Fruit fly (Drosophila melanogaster) whole organism, embryonic: ENCODE data around the gene Bdp1.

Experiments
- CG11695 ChIP-seq: fragments of 200-800 bp; sonication (Bioruptor generic); IDR thresholded peaks from 3 replicates; pipeline ENCODE4 v1.3.6; 2022; ENCODE audit warnings: missing biosample characterization, missing genetic modification characterization
- CG11723 ChIP-seq: fragments of 200-800 bp; sonication (Bioruptor generic); optimal IDR thresholded peaks from 2 replicates; lab custom pipeline; 2017; ENCODE audit warnings: missing biosample characterization, mild to moderate bottlenecking, missing genetic modification characterization
- CG12659 ChIP-seq: fragments of 200-800 bp; sonication (Bioruptor generic); optimal IDR thresholded peaks from 3 replicates; lab custom pipeline; 2017; ENCODE audit warnings: mild to moderate bottlenecking, missing biosample characterization, missing genetic modification reagents, missing genetic modification characterization
- CG14050 ChIP-seq: fragments of 200-800 bp; sonication (Bioruptor generic); IDR thresholded peaks from 3 replicates; pipeline ENCODE4 v1.3.6; 2022; ENCODE audit warnings: missing biosample characterization, missing genetic modification characterization
- CG14441 ChIP-seq: fragments of 200-800 bp; sonication (Bioruptor generic); IDR thresholded peaks from 2 replicates; pipeline ENCODE4 v1.3.6; 2022; ENCODE audit warnings: missing biosample characterization, missing genetic modification characterization
- CG15269 ChIP-seq: fragments of 200-800 bp; sonication (Bioruptor generic); optimal IDR thresholded peaks from 2 replicates; lab custom pipeline; 2018; ENCODE audit warnings: missing biosample characterization, mild to moderate bottlenecking, missing genetic modification characterization, moderate library complexity
- CG1603 ChIP-seq: fragments of 200-800 bp; sonication (Bioruptor generic); optimal IDR thresholded peaks from 2 replicates; lab custom pipeline; 2019; ENCODE audit warnings: missing biosample characterization, mild to moderate bottlenecking, missing genetic modification characterization, moderate library complexity
- CG17612 ChIP-seq: fragments of 200-800 bp; sonication (Bioruptor generic); IDR thresholded peaks from 2 replicates; pipeline ENCODE4 v1.3.6; 2022; ENCODE audit warnings: missing biosample characterization, missing genetic modification characterization
- CG18764 ChIP-seq: fragments of 200-800 bp; sonication (Bioruptor generic); optimal IDR thresholded peaks from 3 replicates; lab custom pipeline; 2016; ENCODE audit warnings: missing biosample characterization, missing genetic modification characterization
- CG3065 ChIP-seq: fragments of 200-800 bp; sonication (Bioruptor generic); optimal IDR thresholded peaks from 2 replicates; lab custom pipeline; 2016; ENCODE audit warnings: missing biosample characterization, missing genetic modification characterization
- CG4617 ChIP-seq: fragments of 200-800 bp; sonication (Bioruptor generic); optimal IDR thresholded peaks from 3 replicates; lab custom pipeline; 2016; ENCODE audit warnings: missing biosample characterization, missing genetic modification characterization, borderline replicate concordance
- CG6254 ChIP-seq: fragments of 200-800 bp; sonication (Bioruptor generic); optimal IDR thresholded peaks from 3 replicates; lab custom pipeline; 2017; ENCODE audit warnings: mild to moderate bottlenecking, missing biosample characterization, missing genetic modification reagents, missing genetic modification characterization
- CG6654 ChIP-seq: fragments of 200-800 bp; sonication (Bioruptor generic); optimal IDR thresholded peaks from 2 replicates; lab custom pipeline; 2017; ENCODE audit warnings: missing biosample characterization, mild to moderate bottlenecking, missing genetic modification characterization
- CG6683 ChIP-seq: fragments of 200-800 bp; sonication (Bioruptor generic); optimal IDR thresholded peaks from 2 replicates; lab custom pipeline; 2017; ENCODE audit warnings: missing biosample characterization, mild to moderate bottlenecking, missing genetic modification characterization, missing genetic modification reagents
- CG7357 ChIP-seq: fragments of 200-800 bp; sonication (Bioruptor generic); IDR thresholded peaks from 3 replicates; pipeline ENCODE4 v1.3.6; 2022; ENCODE audit warnings: missing biosample characterization, missing genetic modification characterization
- CG7786 ChIP-seq: fragments of 200-800 bp; sonication (Bioruptor generic); optimal IDR thresholded peaks from 2 replicates; lab custom pipeline; 2016; ENCODE audit warnings: missing biosample characterization, missing genetic modification characterization
- CG7987 ChIP-seq: fragments of 200-800 bp; sonication (Bioruptor generic); optimal IDR thresholded peaks from 2 replicates; lab custom pipeline; 2018; ENCODE audit warnings: missing biosample characterization, mild to moderate bottlenecking, missing genetic modification characterization, moderate library complexity
- CG8290 ChIP-seq, 3 experiments: fragments of 200-800 bp; sonication (Bioruptor generic); optimal IDR thresholded peaks; 2 replicates each; lab custom pipeline; 2016 to 2019; ENCODE audit warnings: missing biosample characterization in 3 of 3, missing genetic modification characterization in 3 of 3, mild to moderate bottlenecking in 2 of 3, moderate library complexity in 1 of 3
- CG9817 ChIP-seq: fragments of 200-800 bp; sonication (Bioruptor generic); optimal IDR thresholded peaks from 2 replicates; lab custom pipeline; 2018; ENCODE audit warnings: missing biosample characterization, mild to moderate bottlenecking, missing genetic modification characterization, moderate library complexity
- D19A ChIP-seq: fragments of 200-800 bp; optimal IDR thresholded peaks from 3 replicates; lab custom pipeline; 2019; ENCODE audit warnings: missing biosample characterization, mild to moderate bottlenecking, missing genetic modification characterization, moderate library complexity
- Dad ChIP-seq: fragments of 200-800 bp; sonication (Bioruptor generic); optimal IDR thresholded peaks from 3 replicates; lab custom pipeline; 2016; ENCODE audit warnings: missing biosample characterization, missing genetic modification characterization
- Dip2 ChIP-seq: fragments of 200-800 bp; sonication (Bioruptor generic); IDR thresholded peaks from 2 replicates; pipeline ENCODE4 v1.3.6; 2022; ENCODE audit warnings: missing biosample characterization, missing genetic modification characterization
- Dll ChIP-seq: fragments of 200-800 bp; sonication (Bioruptor generic); IDR thresholded peaks from 4 replicates; pipeline ENCODE4 v1.3.6; 2022; ENCODE audit warnings: missing biosample characterization, missing genetic modification characterization; ENCODE audit not compliant: partially characterized antibody
- MESR4 ChIP-seq: fragments of 200-800 bp; sonication (Bioruptor generic); optimal IDR thresholded peaks from 2 replicates; lab custom pipeline; 2018; ENCODE audit warnings: missing biosample characterization, mild to moderate bottlenecking, missing genetic modification characterization, moderate library complexity
- Mad ChIP-seq: fragments of 200-800 bp; sonication (Bioruptor generic); optimal IDR thresholded peaks from 2 replicates; lab custom pipeline; 2016; ENCODE audit warnings: missing biosample characterization, missing genetic modification characterization
- Myb ChIP-seq: fragments of 200-800 bp; sonication (Bioruptor generic); optimal IDR thresholded peaks from 2 replicates; lab custom pipeline; 2016; ENCODE audit warnings: missing biosample characterization, missing genetic modification characterization
- NC2α ChIP-seq: fragments of 200-800 bp; sonication (Bioruptor generic); optimal IDR thresholded peaks from 2 replicates; lab custom pipeline; 2016; ENCODE audit warnings: missing biosample characterization, missing genetic modification characterization
- PHDP ChIP-seq: fragments of 200-800 bp; sonication (Bioruptor generic); optimal IDR thresholded peaks from 3 replicates; lab custom pipeline; 2018; ENCODE audit warnings: missing biosample characterization, mild to moderate bottlenecking, missing genetic modification characterization, moderate library complexity
- Ravus ChIP-seq: fragments of 200-800 bp; sonication (Bioruptor generic); IDR thresholded peaks from 2 replicates; pipeline ENCODE4 v1.3.6; 2022; ENCODE audit warnings: missing biosample characterization, missing genetic modification characterization
- al ChIP-seq: fragments of 200-800 bp; sonication (Bioruptor generic); IDR thresholded peaks from 2 replicates; pipeline ENCODE4 v1.3.6; 2022; ENCODE audit warnings: missing biosample characterization, missing genetic modification characterization
- ci ChIP-seq: fragments of 200-800 bp; sonication (Bioruptor generic); IDR thresholded peaks from 3 replicates; pipeline ENCODE4 v1.3.6; 2022; ENCODE audit warnings: missing biosample characterization, missing genetic modification characterization
- da ChIP-seq: fragments of 200-800 bp; sonication (Bioruptor generic); optimal IDR thresholded peaks from 2 replicates; lab custom pipeline; 2016; ENCODE audit warnings: missing biosample characterization, missing genetic modification characterization
- fd3F ChIP-seq: fragments of 200-800 bp; sonication (Bioruptor generic); optimal IDR thresholded peaks from 2 replicates; lab custom pipeline; 2018; ENCODE audit warnings: missing biosample characterization, mild to moderate bottlenecking, missing genetic modification characterization, moderate library complexity
- fd96Cb ChIP-seq: fragments of 200-800 bp; sonication (Bioruptor generic); optimal IDR thresholded peaks from 2 replicates; lab custom pipeline; 2018; ENCODE audit warnings: missing biosample characterization, mild to moderate bottlenecking, missing genetic modification characterization, moderate library complexity
- gcm2 ChIP-seq: fragments of 200-800 bp; sonication (Bioruptor generic); optimal IDR thresholded peaks from 2 replicates; lab custom pipeline; 2016; ENCODE audit warnings: missing biosample characterization, missing genetic modification characterization
- ham ChIP-seq: fragments of 200-800 bp; sonication (Bioruptor generic); IDR thresholded peaks from 2 replicates; pipeline ENCODE4 v1.3.6; 2022; ENCODE audit warnings: missing biosample characterization, missing genetic modification characterization
- jumu ChIP-seq: fragments of 200-800 bp; sonication (Bioruptor generic); optimal IDR thresholded peaks from 3 replicates; lab custom pipeline; 2016; ENCODE audit warnings: missing biosample characterization, missing genetic modification characterization
- maf-S ChIP-seq: fragments of 200-800 bp; sonication (Bioruptor generic); optimal IDR thresholded peaks from 2 replicates; lab custom pipeline; 2016; ENCODE audit warnings: missing biosample characterization, missing genetic modification characterization
- p53 ChIP-seq: fragments of 200-800 bp; sonication (Bioruptor generic); optimal IDR thresholded peaks from 2 replicates; lab custom pipeline; 2016; ENCODE audit warnings: missing biosample characterization, missing genetic modification characterization
- phol ChIP-seq: fragments of 200-800 bp; sonication (Bioruptor generic); optimal IDR thresholded peaks from 3 replicates; lab custom pipeline; 2018; ENCODE audit warnings: missing biosample characterization, mild to moderate bottlenecking, missing genetic modification characterization, moderate library complexity
- pum ChIP-seq: fragments of 200-800 bp; sonication (Bioruptor generic); optimal IDR thresholded peaks from 2 replicates; lab custom pipeline; 2016; ENCODE audit warnings: missing biosample characterization, missing genetic modification characterization
- seq ChIP-seq: fragments of 200-800 bp; sonication (Bioruptor generic); IDR thresholded peaks from 2 replicates; pipeline ENCODE4 v1.3.6; 2022; ENCODE audit warnings: missing biosample characterization, missing genetic modification characterization
- sim ChIP-seq: fragments of 200-800 bp; sonication (Bioruptor generic); IDR thresholded peaks from 2 replicates; pipeline ENCODE4 v1.3.6; 2022; ENCODE audit warnings: missing biosample characterization, missing genetic modification characterization
- sug ChIP-seq: fragments of 200-800 bp; optimal IDR thresholded peaks from 2 replicates; lab custom pipeline; 2019; ENCODE audit warnings: missing biosample characterization, mild to moderate bottlenecking, missing genetic modification characterization, moderate library complexity
- tgo ChIP-seq: fragments of 200-800 bp; sonication (Bioruptor generic); IDR thresholded peaks from 3 replicates; pipeline ENCODE4 v1.3.6; 2022; ENCODE audit warnings: missing biosample characterization, missing genetic modification characterization
- trem ChIP-seq: fragments of 200-800 bp; optimal IDR thresholded peaks from 3 replicates; lab custom pipeline; 2019; ENCODE audit warnings: missing biosample characterization, mild to moderate bottlenecking, missing genetic modification characterization, moderate library complexity

Gene Bdp1

DNA sequence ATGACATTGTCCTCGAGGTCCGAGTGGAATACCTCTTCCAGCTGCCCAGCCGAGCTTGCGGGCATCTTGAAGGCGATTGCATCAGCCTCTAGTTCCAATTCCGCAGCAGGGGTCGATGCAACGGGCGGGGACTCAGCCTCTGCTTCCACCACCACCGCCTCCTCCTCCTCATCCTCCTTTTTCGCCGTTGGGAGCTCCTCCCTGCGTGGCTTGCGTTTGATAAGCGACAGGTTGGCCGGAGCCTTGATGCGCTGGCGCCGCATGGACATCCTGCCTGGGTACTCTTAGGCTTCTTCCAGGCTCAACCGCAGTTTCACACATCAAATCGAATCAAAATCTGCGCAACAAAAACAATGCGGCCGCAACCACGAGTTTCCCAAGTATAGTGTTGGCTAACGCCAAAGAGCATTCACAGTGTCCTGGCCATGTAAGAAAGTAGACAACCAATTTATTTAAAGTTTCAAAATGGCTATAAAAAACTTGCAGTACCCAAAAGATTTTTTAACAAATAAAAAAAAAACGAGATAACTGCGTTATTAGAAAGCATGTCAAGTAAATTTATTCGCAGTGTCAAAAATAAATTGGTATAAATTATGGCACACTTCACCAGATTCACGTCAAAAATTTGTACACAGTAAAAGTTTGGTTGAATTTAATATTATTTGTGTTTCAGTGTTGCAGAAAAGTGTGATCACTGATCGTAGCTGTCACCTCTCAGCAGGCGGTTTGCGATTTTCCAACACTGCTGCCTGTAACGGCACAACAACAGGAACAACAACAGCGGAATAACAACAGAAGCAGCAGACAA lies at the start of gene Bdp1, which contains the start of gene CG6565 (continued):
- TF ChIP-seq NC2α (peak; percentile 95), CG18764 (GFP tag; lab: Kevin White, UChicago) (peak; percentile 96), CG12659 (GFP tag; lab: Kevin White, UChicago) (peak; percentile 98), CG8290 (GFP tag; optimal IDR thresholded peaks at IDR 0.05; lab: Kevin White, UChicago) (peak; percentile 100), CG8290 (tag; optimal IDR thresholded peaks at IDR 0.05; lab: Kevin White, UChicago) (peak; percentile 87 to 99), Ravus (GFP tag; lab: Robert Waterston, UW) (peak; percentile 78), CG1603 (tag; lab: Kevin White, UChicago) (peak; percentile 67), CG7987 (peak; percentile 85), fd3F (peak; percentile 95), trem (tag; lab: Kevin White, UChicago) (peak; percentile 78), CG11695 (peak; percentile 94), sug (peak; percentile 95), gcm2 (GFP tag; lab: Kevin White, UChicago) (peak; percentile 97), tgo (GFP tag; lab: Robert Waterston, UW) (peak; percentile 97), CG7786 (GFP tag; lab: Kevin White, UChicago) (peak; percentile 99), p53 (GFP tag; lab: Kevin White, UChicago) (peak; percentile 93), CG6254 (GFP tag; lab: Kevin White, UChicago) (peak; percentile 91), ci (GFP tag; lab: Robert Waterston, UW) (peak; percentile 86), CG14441 (peak; percentile 95), CG6654 (peak; percentile 90), fd96Cb (tag; lab: Kevin White, UChicago) (peak; percentile 97), CG7357 (GFP tag; lab: Robert Waterston, UW) (peak; percentile 91), Dad (GFP tag; lab: Kevin White, UChicago) (peak; percentile 98), da (GFP tag; lab: Kevin White, UChicago) (peak; percentile 97), CG4617 (GFP tag; lab: Kevin White, UChicago) (peak; percentile 98), D19A (tag; lab: Kevin White, UChicago) (peak; percentile 86), CG9817 (tag; lab: Kevin White, UChicago) (peak; percentile 97), CG11723 (peak; percentile 94), CG6683 (peak; percentile 86), seq (GFP tag; lab: Robert Waterston, UW) (peak; percentile 93), phol (peak; percentile 98), CG17612 (GFP tag; lab: Robert Waterston, UW) (peak; percentile 88), sim (peak; percentile 78), ham (GFP tag; lab: Robert Waterston, UW) (peak; percentile 81), MESR4 (GFP tag; lab: Kevin White, UChicago) (peak; percentile 79), Mad (GFP tag; lab: Kevin White, UChicago) (peak; percentile 97), PHDP (tag; lab: Kevin White, UChicago) (peak; percentile 95), pum (GFP tag; lab: Kevin White, UChicago) (peak; percentile 99), Myb (GFP tag; lab: Kevin White, UChicago) (peak; percentile 94), maf-S (peak; percentile 98), al (peak; percentile 96), CG3065 (GFP tag; lab: Kevin White, UChicago) (peak; percentile 96), jumu (GFP tag; lab: Kevin White, UChicago) (peak; percentile 99), Dip2 (peak; percentile 73), CG14050 (GFP tag; lab: Robert Waterston, UW) (peak; percentile 92), Dll (GFP tag; lab: Robert Waterston, UW) (0 out of 4 replicates have a peak, but pooled peaks have one; percentile 29), CG15269 (tag; lab: Kevin White, UChicago) (peak; percentile 96)
